Fruit fly (Drosophila melanogaster) whole organism, embryonic: ENCODE data around the gene rasp.

Experiments
- Atf-2 ChIP-seq: fragments of 200-800 bp; sonication (Bioruptor generic); optimal IDR thresholded peaks from 2 replicates; lab custom pipeline; 2016; ENCODE audit warnings: missing biosample characterization, missing genetic modification characterization
- CG10209 ChIP-seq: fragments of 200-800 bp; sonication (Bioruptor generic); optimal IDR thresholded peaks from 3 replicates; lab custom pipeline; 2017; ENCODE audit warnings: missing biosample characterization, mild to moderate bottlenecking, missing genetic modification characterization, missing genetic modification reagents
- CG10431 ChIP-seq: fragments of 200-800 bp; sonication (Bioruptor generic); optimal IDR thresholded peaks from 3 replicates; lab custom pipeline; 2018; ENCODE audit warnings: missing biosample characterization, mild to moderate bottlenecking, missing genetic modification characterization
- CG11093 ChIP-seq: fragments of 200-800 bp; sonication (Bioruptor generic); IDR thresholded peaks from 3 replicates; pipeline ENCODE4 v1.3.6; 2022; ENCODE audit warnings: missing biosample characterization, missing genetic modification characterization
- CG11504 ChIP-seq: fragments of 200-800 bp; sonication (Bioruptor generic); optimal IDR thresholded peaks from 3 replicates; lab custom pipeline; 2019; ENCODE audit warnings: missing biosample characterization, mild to moderate bottlenecking, missing genetic modification characterization, moderate library complexity
- CG12071 ChIP-seq: fragments of 200-800 bp; sonication (Bioruptor generic); optimal IDR thresholded peaks from 3 replicates; lab custom pipeline; 2018; ENCODE audit warnings: missing biosample characterization, mild to moderate bottlenecking, missing genetic modification characterization
- CG12155 ChIP-seq: fragments of 200-800 bp; sonication (Bioruptor generic); optimal IDR thresholded peaks from 3 replicates; lab custom pipeline; 2016; ENCODE audit warnings: missing biosample characterization, missing genetic modification characterization
- CG12236 ChIP-seq: fragments of 200-800 bp; sonication (Bioruptor generic); optimal IDR thresholded peaks from 2 replicates; lab custom pipeline; 2016; ENCODE audit warnings: missing biosample characterization, missing genetic modification characterization
- CG15269 ChIP-seq: fragments of 200-800 bp; sonication (Bioruptor generic); optimal IDR thresholded peaks from 2 replicates; lab custom pipeline; 2018; ENCODE audit warnings: missing biosample characterization, mild to moderate bottlenecking, missing genetic modification characterization, moderate library complexity
- CG1647 ChIP-seq: fragments of 200-800 bp; sonication (Bioruptor generic); optimal IDR thresholded peaks from 3 replicates; lab custom pipeline; 2016; ENCODE audit warnings: missing biosample characterization, missing genetic modification characterization
- CG16813 ChIP-seq: fragments of 200-800 bp; sonication (Bioruptor generic); IDR thresholded peaks from 3 replicates; pipeline ENCODE4 v1.3.6; 2022; ENCODE audit warnings: missing biosample characterization, missing genetic modification characterization; ENCODE audit not compliant: partially characterized antibody
- CG16815 ChIP-seq: fragments of 200-800 bp; sonication (Bioruptor generic); optimal IDR thresholded peaks from 3 replicates; lab custom pipeline; 2017; ENCODE audit warnings: missing biosample characterization, mild to moderate bottlenecking, missing genetic modification characterization
- CG17328 ChIP-seq: fragments of 200-800 bp; sonication (Bioruptor generic); IDR thresholded peaks from 2 replicates; pipeline ENCODE4 v1.3.6; 2022; ENCODE audit warnings: missing biosample characterization, missing genetic modification characterization
- CG17912 ChIP-seq: fragments of 200-800 bp; sonication (Bioruptor generic); optimal IDR thresholded peaks from 2 replicates; lab custom pipeline; 2018; ENCODE audit warnings: missing biosample characterization, mild to moderate bottlenecking, missing genetic modification characterization
- CG18764 ChIP-seq: fragments of 200-800 bp; sonication (Bioruptor generic); optimal IDR thresholded peaks from 3 replicates; lab custom pipeline; 2016; ENCODE audit warnings: missing biosample characterization, missing genetic modification characterization
- CG2202 ChIP-seq: fragments of 200-800 bp; sonication (Bioruptor generic); optimal IDR thresholded peaks from 2 replicates; lab custom pipeline; 2018; ENCODE audit warnings: missing biosample characterization, mild to moderate bottlenecking, missing genetic modification characterization
- CG30403 ChIP-seq: fragments of 200-800 bp; sonication (Bioruptor generic); optimal IDR thresholded peaks from 3 replicates; lab custom pipeline; 2016; ENCODE audit warnings: missing biosample characterization, missing genetic modification characterization
- CG31441 ChIP-seq: fragments of 200-800 bp; sonication (Bioruptor generic); IDR thresholded peaks from 2 replicates; pipeline ENCODE4 v1.3.6; 2022; ENCODE audit warnings: missing biosample characterization, missing genetic modification characterization
- CG3407 ChIP-seq: fragments of 200-800 bp; sonication (Bioruptor generic); optimal IDR thresholded peaks from 2 replicates; lab custom pipeline; 2018; ENCODE audit warnings: missing biosample characterization, mild to moderate bottlenecking, missing genetic modification characterization
- CG6272 ChIP-seq: fragments of 200-800 bp; sonication (Bioruptor generic); IDR thresholded peaks from 2 replicates; pipeline ENCODE4 v1.3.6; 2022; ENCODE audit warnings: missing biosample characterization, missing genetic modification characterization
- CG6813 ChIP-seq: fragments of 200-800 bp; sonication (Bioruptor generic); optimal IDR thresholded peaks from 2 replicates; lab custom pipeline; 2017; ENCODE audit warnings: missing biosample characterization, missing genetic modification characterization, mild to moderate bottlenecking, moderate library complexity, missing genetic modification reagents
- CG7839 ChIP-seq: fragments of 200-800 bp; sonication (Bioruptor generic); optimal IDR thresholded peaks from 3 replicates; lab custom pipeline; 2018; ENCODE audit warnings: missing biosample characterization, mild to moderate bottlenecking, missing genetic modification characterization, moderate library complexity
- CG9817 ChIP-seq: fragments of 200-800 bp; sonication (Bioruptor generic); optimal IDR thresholded peaks from 2 replicates; lab custom pipeline; 2018; ENCODE audit warnings: missing biosample characterization, mild to moderate bottlenecking, missing genetic modification characterization, moderate library complexity
- D ChIP-seq, 2 experiments: fragments of 200-800 bp in 1 of 2; fragments of >200 bp in 1 of 2; sonication (Bioruptor generic) in 1 of 2; optimal IDR thresholded peaks; 2 replicates in 1 of 2; 3 replicates in 1 of 2; lab custom pipeline; 2017; ENCODE audit warnings: mild to moderate bottlenecking in 1 of 2, missing biosample characterization in 1 of 2, missing genetic modification characterization in 1 of 2, missing genetic modification reagents in 1 of 2
- Dll ChIP-seq: fragments of 200-800 bp; sonication (Bioruptor generic); IDR thresholded peaks from 4 replicates; pipeline ENCODE4 v1.3.6; 2022; ENCODE audit warnings: missing biosample characterization, missing genetic modification characterization; ENCODE audit not compliant: partially characterized antibody
- Drgx ChIP-seq: fragments of 200-800 bp; sonication (Bioruptor generic); IDR thresholded peaks from 2 replicates; pipeline ENCODE4 v1.3.6; 2022; ENCODE audit warnings: missing biosample characterization, missing genetic modification characterization
- Ets65A ChIP-seq: fragments of 200-800 bp; sonication (Bioruptor generic); peaks from one replicate; lab custom pipeline; 2016; ENCODE audit warnings: missing biosample characterization, missing genetic modification characterization
- HmgZ ChIP-seq: fragments of 200-800 bp; sonication (Bioruptor generic); optimal IDR thresholded peaks from 2 replicates; lab custom pipeline; 2018; ENCODE audit warnings: missing biosample characterization, mild to moderate bottlenecking, missing genetic modification characterization
- Hsf ChIP-seq: fragments of 200-800 bp; sonication (Bioruptor generic); optimal IDR thresholded peaks from 3 replicates; lab custom pipeline; 2016; ENCODE audit warnings: missing biosample characterization, missing genetic modification characterization
- Kr ChIP-seq: fragments of 200-800 bp; sonication (Bioruptor generic); optimal IDR thresholded peaks from 2 replicates; lab custom pipeline; 2017; ENCODE audit warnings: missing biosample characterization, mild to moderate bottlenecking, missing genetic modification characterization
- Lpt ChIP-seq: fragments of >200 bp; optimal IDR thresholded peaks from 2 replicates; lab custom pipeline; 2018; ENCODE audit warnings: missing biosample characterization, missing genetic modification characterization
- PHDP ChIP-seq: fragments of 200-800 bp; sonication (Bioruptor generic); optimal IDR thresholded peaks from 3 replicates; lab custom pipeline; 2018; ENCODE audit warnings: missing biosample characterization, mild to moderate bottlenecking, missing genetic modification characterization, moderate library complexity
- Ptx1 ChIP-seq: fragments of 200-800 bp; sonication (Bioruptor generic); IDR thresholded peaks from 2 replicates; pipeline ENCODE4 v1.3.6; 2022; ENCODE audit warnings: missing biosample characterization, missing genetic modification characterization
- Rx ChIP-seq: fragments of 200-800 bp; sonication (Bioruptor generic); IDR thresholded peaks from 2 replicates; pipeline ENCODE4 v1.3.6; 2022; ENCODE audit warnings: missing biosample characterization, missing genetic modification characterization
- Side ChIP-seq: fragments of 200-800 bp; sonication (Bioruptor generic); optimal IDR thresholded peaks from 2 replicates; lab custom pipeline; 2016; ENCODE audit warnings: missing biosample characterization, missing genetic modification characterization
- aop ChIP-seq: fragments of 200-800 bp; sonication (Bioruptor generic); IDR thresholded peaks from 2 replicates; pipeline ENCODE4 v1.3.6; 2022; ENCODE audit warnings: missing biosample characterization, missing genetic modification characterization
- bcd ChIP-seq: fragments of 200-800 bp; sonication (Bioruptor generic); optimal IDR thresholded peaks from 2 replicates; lab custom pipeline; 2017; ENCODE audit warnings: missing biosample characterization, mild to moderate bottlenecking, missing genetic modification characterization
- bsh ChIP-seq, 2 experiments: fragments of 200-800 bp; sonication (Bioruptor generic); optimal IDR thresholded peaks; 2 replicates each; lab custom pipeline; 2017 to 2018; ENCODE audit warnings: mild to moderate bottlenecking in 2 of 2, missing biosample characterization in 2 of 2, missing genetic modification characterization in 2 of 2, moderate library complexity in 1 of 2
- chn ChIP-seq: fragments of 200-800 bp; sonication (Bioruptor generic); optimal IDR thresholded peaks from 2 replicates; lab custom pipeline; 2016; ENCODE audit warnings: missing biosample characterization, missing genetic modification characterization
- croc ChIP-seq: fragments of 200-800 bp; sonication (Bioruptor generic); conservative IDR thresholded peaks from 3 replicates; pipeline ENCODE4 v1.3.6; 2022; ENCODE audit warnings: missing biosample characterization, missing genetic modification characterization
- ewg ChIP-seq: fragments of 200-800 bp; sonication (Bioruptor generic); optimal IDR thresholded peaks from 3 replicates; lab custom pipeline; 2017; ENCODE audit warnings: mild to moderate bottlenecking, missing biosample characterization, missing genetic modification reagents, missing genetic modification characterization
- fd64A ChIP-seq: fragments of 200-800 bp; sonication (Bioruptor generic); optimal IDR thresholded peaks from 3 replicates; lab custom pipeline; 2018; ENCODE audit warnings: missing biosample characterization, mild to moderate bottlenecking, missing genetic modification characterization
- her ChIP-seq: fragments of 200-800 bp; sonication (Bioruptor generic); optimal IDR thresholded peaks from 2 replicates; lab custom pipeline; 2016; ENCODE audit warnings: missing biosample characterization, missing genetic modification characterization
- ken ChIP-seq: fragments of 200-800 bp; sonication (Bioruptor generic); IDR thresholded peaks from 3 replicates; pipeline ENCODE4 v1.3.6; 2022; ENCODE audit warnings: missing biosample characterization, missing genetic modification characterization
- nerfin-1 ChIP-seq: fragments of 200-800 bp; sonication (Bioruptor generic); optimal IDR thresholded peaks from 3 replicates; lab custom pipeline; 2019; ENCODE audit warnings: missing biosample characterization, mild to moderate bottlenecking, missing genetic modification characterization, moderate library complexity
- nmo ChIP-seq: fragments of 200-800 bp; sonication (Bioruptor generic); optimal IDR thresholded peaks from 2 replicates; lab custom pipeline; 2018; ENCODE audit warnings: missing biosample characterization, mild to moderate bottlenecking, missing genetic modification characterization, moderate library complexity
- pum ChIP-seq: fragments of 200-800 bp; sonication (Bioruptor generic); optimal IDR thresholded peaks from 2 replicates; lab custom pipeline; 2016; ENCODE audit warnings: missing biosample characterization, missing genetic modification characterization
- scrt ChIP-seq: fragments of 200-800 bp; sonication (Bioruptor generic); optimal IDR thresholded peaks from 2 replicates; lab custom pipeline; 2018; ENCODE audit warnings: missing biosample characterization, mild to moderate bottlenecking, missing genetic modification characterization, moderate library complexity
- stc ChIP-seq: fragments of 200-800 bp; sonication (Bioruptor generic); IDR thresholded peaks from 2 replicates; pipeline ENCODE4 v1.3.6; 2022; ENCODE audit warnings: missing biosample characterization, missing genetic modification characterization
- toy ChIP-seq: fragments of 200-800 bp; sonication (Bioruptor generic); IDR thresholded peaks from 2 replicates; pipeline ENCODE4 v1.3.6; 2022; ENCODE audit warnings: missing biosample characterization, missing genetic modification characterization
- trh ChIP-seq: fragments of 200-800 bp; sonication (Bioruptor generic); optimal IDR thresholded peaks from 2 replicates; lab custom pipeline; 2016; ENCODE audit warnings: missing biosample characterization, missing genetic modification characterization
- vvl ChIP-seq: fragments of 200-800 bp; sonication (Bioruptor generic); IDR thresholded peaks from 2 replicates; pipeline ENCODE4 v1.3.6; 2022; ENCODE audit warnings: missing biosample characterization, missing genetic modification characterization

The rasp gene

DNA sequence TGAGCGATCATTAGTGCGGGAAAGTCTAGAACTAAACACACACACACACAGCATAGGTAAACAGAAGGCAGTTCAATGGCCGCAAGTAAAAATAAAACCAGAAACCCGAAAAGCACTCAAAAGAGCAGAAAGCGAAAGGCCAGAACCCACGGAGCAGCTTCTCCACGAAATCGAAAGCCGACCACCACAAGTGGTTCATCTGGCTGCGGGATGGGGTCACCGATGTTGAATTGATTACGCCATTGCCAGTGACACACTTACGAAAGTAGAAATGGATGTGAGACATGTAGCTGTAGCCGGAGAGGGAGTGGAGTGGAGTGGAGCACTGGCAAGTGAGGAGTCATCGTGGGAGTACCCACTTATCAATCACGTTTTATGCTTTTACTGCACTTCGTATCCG lies 20.6 kb upstream of the rasp start (continued):
- TF ChIP-seq CG11504 (tag; lab: Kevin White, UChicago) (no peak), Rx (GFP tag; lab: Robert Waterston, UW) (no peak), CG15269 (tag; lab: Kevin White, UChicago) (no peak), CG7839 (tag; lab: Kevin White, UChicago) (no peak), CG3407 (peak; percentile 22), Dll (GFP tag; lab: Robert Waterston, UW) (no peak), CG16815 (GFP tag; lab: Kevin White, UChicago) (no peak), CG12071 (GFP tag; lab: Kevin White, UChicago) (no peak), HmgZ (tag; lab: Kevin White, UChicago) (no peak), pum (GFP tag; lab: Kevin White, UChicago) (no peak), toy (GFP tag; lab: Robert Waterston, UW) (no peak), CG11093 (GFP tag; lab: Robert Waterston, UW) (no peak), CG18764 (GFP tag; lab: Kevin White, UChicago) (no peak), ken (no peak), her (no peak), bcd (GFP tag; lab: Kevin White, UChicago) (no peak), PHDP (tag; lab: Kevin White, UChicago) (no peak), CG1647 (GFP tag; lab: Kevin White, UChicago) (no peak), CG6272 (GFP tag; lab: Robert Waterston, UW) (no peak), CG10209 (GFP tag; lab: Kevin White, UChicago) (no peak), CG10431 (GFP tag; lab: Kevin White, UChicago) (peak; percentile 85), Ptx1 (GFP tag; lab: Robert Waterston, UW) (no peak), CG12236 (GFP tag; lab: Kevin White, UChicago) (no peak), stc (GFP tag; lab: Robert Waterston, UW) (no peak), CG30403 (GFP tag; lab: Kevin White, UChicago) (no peak), chn (GFP tag; lab: Kevin White, UChicago) (no peak), CG16813 (GFP tag; lab: Robert Waterston, UW) (no peak), Kr (no peak), scrt (no peak), ewg (no peak), CG17912 (GFP tag; lab: Kevin White, UChicago) (no peak), Atf-2 (GFP tag; lab: Kevin White, UChicago) (no peak), CG12155 (GFP tag; lab: Kevin White, UChicago) (no peak), CG9817 (tag; lab: Kevin White, UChicago) (no peak), Lpt (GFP tag; lab: Kevin White, UChicago) (no peak), Ets65A (GFP tag; lab: Kevin White, UChicago) (no peak), CG6813 (GFP tag; lab: Kevin White, UChicago) (no peak), fd64A (GFP tag; lab: Kevin White, UChicago) (peak; percentile 35), nmo (GFP tag; lab: Kevin White, UChicago) (no peak), Drgx (no peak), aop (GFP tag; lab: Robert Waterston, UW) (no peak), croc (GFP tag; lab: Robert Waterston, UW) (no peak), D (optimal IDR thresholded peaks at IDR 0.05; lab: Kevin White, UChicago) (no peak), D (GFP tag; optimal IDR thresholded peaks at IDR 0.05; lab: Kevin White, UChicago) (no peak), bsh (GFP tag; optimal IDR thresholded peaks at IDR 0.05; lab: Kevin White, UChicago) (peak in 1 of 2 experiments; percentile 61), trh (no peak), Side (GFP tag; lab: Kevin White, UChicago) (no peak), CG2202 (tag; lab: Kevin White, UChicago) (peak; percentile 43), CG17328 (no peak), CG31441 (GFP tag; lab: Robert Waterston, UW) (peak; percentile 28; the same call in 1 of the 2 replicates), nerfin-1 (tag; lab: Kevin White, UChicago) (peak; percentile 29), vvl (GFP tag; lab: Robert Waterston, UW) (no peak), Hsf (GFP tag; lab: Kevin White, UChicago) (no peak)
